ENCODE assay signal across 8 worm cellular contexts in genomic region chrX:5018062-5018653, ce11.
TF ChIP-seq lines count a peak whose summit lies in the region.

No protein-coding gene starts in this region.

TF ChIP-seq in whole organism, L1 larva, 84 proteins besides CTCF, POLR2A, EP300 and RAD21 (continues in another document):
- TF ChIP-seq ceh-63 (GFP tag; optimal IDR thresholded peaks at IDR 0.05; lab: Kevin White, UChicago) (no peak), ceh-88 (GFP tag; IDR thresholded peaks at IDR 0.05; lab: Robert Waterston, UW) (no peak), C16A3.4 (tag; optimal IDR thresholded peaks at IDR 0.05; lab: Kevin White, UChicago) (peak; percentile 35), zag-1 (tag; optimal IDR thresholded peaks at IDR 0.05; lab: Kevin White, UChicago) (no peak), nhr-237 (tag; optimal IDR thresholded peaks at IDR 0.05; lab: Kevin White, UChicago) (no peak), blmp-1 (tag; optimal IDR thresholded peaks at IDR 0.05; lab: Kevin White, UChicago) (peak; percentile 30), C34B4.2 (tag; optimal IDR thresholded peaks at IDR 0.05; lab: Kevin White, UChicago) (no peak), nhr-84 (tag; optimal IDR thresholded peaks at IDR 0.05; lab: Kevin White, UChicago) (no peak), lin-15B (tag; optimal IDR thresholded peaks at IDR 0.05; lab: Kevin White, UChicago) (no peak), efl-3 (GFP tag; optimal IDR thresholded peaks at IDR 0.05; lab: Kevin White, UChicago) (no peak), nhr-77 (tag; optimal IDR thresholded peaks at IDR 0.05; lab: Kevin White, UChicago) (no peak), nhr-12 (tag; optimal IDR thresholded peaks at IDR 0.05; lab: Kevin White, UChicago) (no peak)

TF ChIP-seq in whole organism, L2 larva, 48 proteins besides CTCF, POLR2A, EP300 and RAD21 (continues in another document):
- TF ChIP-seq nhr-11 (tag; optimal IDR thresholded peaks at IDR 0.05; lab: Kevin White, UChicago): no peak
- TF ChIP-seq mdl-1 (tag; optimal IDR thresholded peaks at IDR 0.05; lab: Kevin White, UChicago): no peak
- peak; percentile 51 for TF ChIP-seq crh-2 (tag; optimal IDR thresholded peaks at IDR 0.05; lab: Kevin White, UChicago)
- no peak for TF ChIP-seq mab-5 (tag; optimal IDR thresholded peaks at IDR 0.05; lab: Kevin White, UChicago)
- no peak for TF ChIP-seq elt-3 (tag; optimal IDR thresholded peaks at IDR 0.05; lab: Kevin White, UChicago)
- TF ChIP-seq nhr-237 (tag; optimal IDR thresholded peaks at IDR 0.05; lab: Kevin White, UChicago): no peak
- TF ChIP-seq nhr-12 (tag; optimal IDR thresholded peaks at IDR 0.05; lab: Kevin White, UChicago): no peak
- TF ChIP-seq fos-1 (tag; optimal IDR thresholded peaks at IDR 0.05; lab: Kevin White, UChicago): peak; percentile 70
- TF ChIP-seq nhr-129 (tag; optimal IDR thresholded peaks at IDR 0.05; lab: Kevin White, UChicago): peak; percentile 72
- peak; percentile 56 for TF ChIP-seq C34F6.9 (tag; optimal IDR thresholded peaks at IDR 0.05; lab: Kevin White, UChicago)
- peak; percentile 18 for TF ChIP-seq lin-13 (GFP tag; optimal IDR thresholded peaks at IDR 0.05; lab: Kevin White, UChicago)
- TF ChIP-seq lsy-2 (tag; optimal IDR thresholded peaks at IDR 0.05; lab: Kevin White, UChicago): peak in 1 of 2 experiments; percentile 27

TF ChIP-seq in whole organism, L3 larva, 47 proteins besides CTCF, POLR2A, EP300 and RAD21 (continues in another document):
- TF ChIP-seq ceh-28 (tag; optimal IDR thresholded peaks at IDR 0.05; lab: Kevin White, UChicago) (peak; percentile 58), unc-62 (GFP tag; optimal IDR thresholded peaks at IDR 0.05; lab: Kevin White, UChicago) (no peak), pqm-1 (tag; optimal IDR thresholded peaks at IDR 0.05; lab: Kevin White, UChicago) (peak; percentile 27), nfya-1 (tag; optimal IDR thresholded peaks at IDR 0.05; lab: Kevin White, UChicago; ENCODE audit: insufficient read depth) (peak; percentile 19), elt-2 (tag; optimal IDR thresholded peaks at IDR 0.05; lab: Kevin White, UChicago) (peak; percentile 56), nhr-11 (tag; optimal IDR thresholded peaks at IDR 0.05; lab: Kevin White, UChicago) (no peak), pha-4 (tag; optimal IDR thresholded peaks at IDR 0.05; lab: Kevin White, UChicago) (peak; percentile 58), lin-39 (tag; optimal IDR thresholded peaks at IDR 0.05; lab: Kevin White, UChicago) (peak; percentile 31), snpc-4 (tag; optimal IDR thresholded peaks at IDR 0.05; lab: Kevin White, UChicago) (peak; percentile 11), nhr-23 (tag; optimal IDR thresholded peaks at IDR 0.05; lab: Kevin White, UChicago) (peak; percentile 47), nhr-28 (tag; optimal IDR thresholded peaks at IDR 0.05; lab: Kevin White, UChicago) (no peak), ZK546.5 (tag; optimal IDR thresholded peaks at IDR 0.05; lab: Kevin White, UChicago) (no peak)

TF ChIP-seq in whole organism, L4 larva, 104 proteins besides CTCF, POLR2A, EP300 and RAD21 (continues in another document):
- peak; percentile 17 for TF ChIP-seq rbr-2 (tag; optimal IDR thresholded peaks at IDR 0.05; lab: Kevin White, UChicago)
- TF ChIP-seq ceh-44 (GFP tag; IDR thresholded peaks at IDR 0.05; lab: Robert Waterston, UW): no peak
- TF ChIP-seq pha-4 (GFP tag; IDR thresholded peaks at IDR 0.05; lab: Robert Waterston, UW): no peak
- no peak for TF ChIP-seq pha-4 (tag; optimal IDR thresholded peaks at IDR 0.05; lab: Kevin White, UChicago)
- TF ChIP-seq mxl-3 (GFP tag; optimal IDR thresholded peaks at IDR 0.05; lab: Kevin White, UChicago): peak; percentile 34
- TF ChIP-seq dmd-6 (GFP tag; IDR thresholded peaks at IDR 0.05; lab: Robert Waterston, UW): peak; percentile 47; the same call in 1 of the 2 replicates
- no peak for TF ChIP-seq nhr-237 (tag; optimal IDR thresholded peaks at IDR 0.05; lab: Kevin White, UChicago)
- no peak for TF ChIP-seq R02D3.7 (tag; optimal IDR thresholded peaks at IDR 0.05; lab: Kevin White, UChicago)
- peak; percentile 2 for TF ChIP-seq hlh-30 (tag; optimal IDR thresholded peaks at IDR 0.05; lab: Kevin White, UChicago; ENCODE audit: insufficient read depth)
- no peak for TF ChIP-seq lin-15B (tag; optimal IDR thresholded peaks at IDR 0.05; lab: Kevin White, UChicago)
- TF ChIP-seq hlh-11 (tag; optimal IDR thresholded peaks at IDR 0.05; lab: Kevin White, UChicago): peak; percentile 53
- TF ChIP-seq nhr-42 (GFP tag; IDR thresholded peaks at IDR 0.05; lab: Robert Waterston, UW): no peak

TF ChIP-seq in whole organism, late embryonic, 69 proteins besides CTCF, POLR2A, EP300 and RAD21:
- TF ChIP-seq ceh-30 (tag; optimal IDR thresholded peaks at IDR 0.05; lab: Kevin White, UChicago) (no peak), ceh-34 (tag; optimal IDR thresholded peaks at IDR 0.05; lab: Kevin White, UChicago) (no peak), nfya-1 (tag; optimal IDR thresholded peaks at IDR 0.05; lab: Kevin White, UChicago) (peak; percentile 11), ceh-48 (tag; optimal IDR thresholded peaks at IDR 0.05; lab: Kevin White, UChicago) (peak; percentile 72)

TF ChIP-seq in whole organism, midembryonic, 9 proteins besides CTCF, POLR2A, EP300 and RAD21:
- TF ChIP-seq med-1 (GFP tag; optimal IDR thresholded peaks at IDR 0.05; lab: Kevin White, UChicago; ENCODE audit: insufficient read depth) (no peak), flt-1 (GFP tag; IDR thresholded peaks at IDR 0.05; lab: Robert Waterston, UW) (no peak), cog-1 (tag; optimal IDR thresholded peaks at IDR 0.05; lab: Kevin White, UChicago) (no peak), T22C8.4 (GFP tag; IDR thresholded peaks at IDR 0.05; lab: Robert Waterston, UW) (peak; percentile 74; the same call in 1 of the 2 replicates), ztf-23 (GFP tag; IDR thresholded peaks at IDR 0.05; lab: Robert Waterston, UW) (no peak)
TF ChIP-seq in whole organism, midembryonic: peak in this region for 1.

TF ChIP-seq in whole organism, mixed stage, embryonic, 35 proteins besides CTCF, POLR2A, EP300 and RAD21:
- peak; percentile 23 for TF ChIP-seq ceh-39 (tag; optimal IDR thresholded peaks at IDR 0.05; lab: Kevin White, UChicago)
- TF ChIP-seq hlh-1 (tag; optimal IDR thresholded peaks at IDR 0.05; lab: Kevin White, UChicago): no peak
- TF ChIP-seq mep-1 (tag; optimal IDR thresholded peaks at IDR 0.05; lab: Kevin White, UChicago): peak; percentile 46

TF ChIP-seq in whole organism, young adult, 124 proteins besides CTCF, POLR2A, EP300 and RAD21:
- TF ChIP-seq ztf-18 (tag; optimal IDR thresholded peaks at IDR 0.05; lab: Kevin White, UChicago) (no peak), repo-1 (tag; optimal IDR thresholded peaks at IDR 0.05; lab: Kevin White, UChicago) (no peak), egl-44 (GFP tag; IDR thresholded peaks at IDR 0.05; lab: Robert Waterston, UW) (no peak), F52B5.7 (tag; optimal IDR thresholded peaks at IDR 0.05; lab: Kevin White, UChicago) (no peak), cebp-1 (GFP tag; IDR thresholded peaks at IDR 0.05; lab: Robert Waterston, UW) (peak; percentile 85; the same call in 1 of the 2 replicates), cebp-1 (tag; optimal IDR thresholded peaks at IDR 0.05; lab: Kevin White, UChicago) (peak; percentile 96), unc-62 (GFP tag; optimal IDR thresholded peaks at IDR 0.05; lab: Kevin White, UChicago) (no peak), ceh-58 (GFP tag; IDR thresholded peaks at IDR 0.05; lab: Robert Waterston, UW) (no peak), B0019.2 (GFP tag; conservative IDR thresholded peaks at IDR 0.05; lab: Robert Waterston, UW) (no peak), let-607 (tag; optimal IDR thresholded peaks at IDR 0.05; lab: Kevin White, UChicago) (peak; percentile 54 to 83), ztf-25 (GFP tag; IDR thresholded peaks at IDR 0.05; lab: Robert Waterston, UW) (no peak), ccch-3 (GFP tag; optimal IDR thresholded peaks at IDR 0.05; lab: Kevin White, UChicago) (no peak), hlh-12 (tag; optimal IDR thresholded peaks at IDR 0.05; lab: Kevin White, UChicago) (no peak), F55B11.4 (tag; optimal IDR thresholded peaks at IDR 0.05; lab: Kevin White, UChicago; ENCODE audit: borderline replicate concordance, insufficient read depth) (no peak), F39B2.1 (GFP tag; IDR thresholded peaks at IDR 0.05; lab: Robert Waterston, UW) (no peak), lir-1 (GFP tag; conservative IDR thresholded peaks at IDR 0.05; lab: Robert Waterston, UW) (no peak), egrh-3 (GFP tag; IDR thresholded peaks at IDR 0.05; lab: Robert Waterston, UW) (no peak), ama-1 (optimal IDR thresholded peaks at IDR 0.05; lab: Kevin White, UChicago) (no peak), ama-1 (GFP tag; optimal IDR thresholded peaks at IDR 0.05; lab: Kevin White, UChicago) (no peak), nhr-80 (tag; optimal IDR thresholded peaks at IDR 0.05; lab: Kevin White, UChicago) (peak; percentile 78), attf-5 (GFP tag; optimal IDR thresholded peaks at IDR 0.05; lab: Kevin White, UChicago) (peak; percentile 35), zfh-2 (GFP tag; conservative IDR thresholded peaks at IDR 0.05; lab: Robert Waterston, UW) (no peak), ztf-26 (tag; optimal IDR thresholded peaks at IDR 0.05; lab: Kevin White, UChicago) (no peak), dpff-1 (tag; optimal IDR thresholded peaks at IDR 0.05; lab: Kevin White, UChicago) (no peak), tbx-9 (tag; optimal IDR thresholded peaks at IDR 0.05; lab: Kevin White, UChicago; ENCODE audit: borderline replicate concordance) (no peak), fkh-3 (tag; optimal IDR thresholded peaks at IDR 0.05; lab: Kevin White, UChicago) (no peak), madf-10 (tag; optimal IDR thresholded peaks at IDR 0.05; lab: Kevin White, UChicago) (no peak), ceh-100 (GFP tag; IDR thresholded peaks at IDR 0.05; lab: Robert Waterston, UW) (no peak), dox-1 (GFP tag; IDR thresholded peaks at IDR 0.05; lab: Robert Waterston, UW) (0 out of 2 replicates have a peak, but pooled peaks have one; percentile 15), attf-6 (GFP tag; IDR thresholded peaks at IDR 0.05; lab: Robert Waterston, UW) (no peak), F33H1.4 (GFP tag; IDR thresholded peaks at IDR 0.05; lab: Robert Waterston, UW) (no peak), mel-28 (tag; optimal IDR thresholded peaks at IDR 0.05; lab: Kevin White, UChicago; ENCODE audit: borderline replicate concordance) (no peak)
TF ChIP-seq in whole organism, young adult: peak in this region for 5.
